Worm (Caenorhabditis elegans) whole organism, L1 larva: ENCODE data around the gene Y82E9BL.5.

ENCODE experiments used
- aly-2 ChIP-seq: fragments of 150-350 bp; optimal IDR thresholded peaks from 2 replicates; lab custom pipeline; 2014; ENCODE audit warnings: missing biosample characterization, missing genetic modification characterization
- egl-13 ChIP-seq: sonication (generic microtip); optimal IDR thresholded peaks from 2 replicates; lab custom pipeline; 2016; ENCODE audit warnings: missing genotype, missing genetic modification reagents, missing genetic modification characterization, missing compliant biosample characterization
- lin-15B ChIP-seq: fragments of 150-350 bp; sonication (generic microtip); optimal IDR thresholded peaks from 3 replicates; lab custom pipeline; 2014; ENCODE audit warnings: missing biosample characterization, missing genetic modification characterization
- lin-35 ChIP-seq, 2 experiments: fragments of 150-350 bp; optimal IDR thresholded peaks; 2 replicates each; lab custom pipeline; 2014; ENCODE audit warnings: missing biosample characterization in 2 of 2, missing genetic modification characterization in 2 of 2, missing genetic modification reagents in 2 of 2
- lsy-2 ChIP-seq, 2 experiments: fragments of 150-350 bp; optimal IDR thresholded peaks; 2 replicates each; lab custom pipeline; 2014; ENCODE audit warnings: missing biosample characterization in 2 of 2, missing genetic modification characterization in 2 of 2
- nhr-237 ChIP-seq: fragments of 150-350 bp; optimal IDR thresholded peaks from 2 replicates; lab custom pipeline; 2014; ENCODE audit warnings: missing biosample characterization, missing genetic modification characterization
- nhr-28 ChIP-seq: fragments of 150-350 bp; optimal IDR thresholded peaks from 2 replicates; lab custom pipeline; 2014; ENCODE audit warnings: missing biosample characterization, missing genetic modification characterization
- snpc-4 ChIP-seq: fragments of 150-350 bp; optimal IDR thresholded peaks from 2 replicates; lab custom pipeline; 2014; ENCODE audit warnings: missing biosample characterization, missing genetic modification characterization
- unc-86 ChIP-seq: sonication (generic microtip); optimal IDR thresholded peaks from 2 replicates; lab custom pipeline; 2016; ENCODE audit warnings: missing genetic modification characterization, missing compliant biosample characterization

DNA sequence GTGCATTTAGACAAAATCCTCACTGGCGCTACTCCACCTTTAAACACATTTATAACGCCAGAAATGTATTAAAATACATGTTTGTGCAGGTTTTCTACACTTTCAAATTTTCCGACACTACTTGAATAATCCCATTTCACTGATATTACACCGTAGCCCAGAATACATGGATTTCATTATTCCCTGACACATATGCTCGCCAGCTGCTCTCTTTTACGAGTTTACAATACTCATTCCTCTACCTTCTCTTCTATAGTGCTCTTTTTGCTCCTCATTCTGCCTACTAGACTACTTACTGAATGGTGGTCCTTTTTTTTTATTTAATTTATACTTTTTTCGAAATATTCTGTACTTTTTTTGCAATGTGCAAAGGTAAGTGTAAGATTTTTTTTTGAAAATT is 25.1 kb upstream of the Y82E9BL.5 start:
- TF ChIP-seq egl-13 (tag; lab: Kevin White, UChicago) (no peak), lsy-2 (tag; optimal IDR thresholded peaks at IDR 0.05; lab: Kevin White, UChicago) (no peak), nhr-28 (tag; lab: Kevin White, UChicago) (no peak), aly-2 (no peak), lin-35 (GFP tag; optimal IDR thresholded peaks at IDR 0.05; lab: Kevin White, UChicago) (no peak), snpc-4 (tag; lab: Kevin White, UChicago) (no peak), nhr-237 (tag; lab: Kevin White, UChicago) (no peak), unc-86 (no peak), lin-15B (no peak)
